Worm (Caenorhabditis elegans) whole organism, midembryonic: Measurements from ENCODE around the gene T11B7.1.

ENCODE experiments used
- cog-1 ChIP-seq: sonication (generic microtip); optimal IDR thresholded peaks from 2 replicates; lab custom pipeline; 2016; ENCODE audit warnings: missing genetic modification characterization, missing compliant biosample characterization
- flt-1 ChIP-seq: fragments of 200-800 bp; sonication (Bioruptor generic); IDR thresholded peaks from 2 replicates; pipeline ENCODE4 v1.3.6; 2022; ENCODE audit warnings: missing genetic modification characterization, missing compliant biosample characterization
- klf-2 ChIP-seq: fragments of 200-800 bp; sonication (Bioruptor generic); conservative IDR thresholded peaks from 2 replicates; pipeline ENCODE4 v1.3.6; 2022; ENCODE audit warnings: missing genetic modification reagents, missing genetic modification characterization, missing compliant biosample characterization
- med-1 ChIP-seq: sonication (generic microtip); optimal IDR thresholded peaks from 2 replicates; lab custom pipeline; 2017; ENCODE audit warnings: missing genetic modification characterization, mild to moderate bottlenecking, missing compliant biosample characterization, antibody characterized with exemption, missing genetic modification reagents; ENCODE audit not compliant: insufficient read depth
- ztf-23 ChIP-seq: fragments of 200-800 bp; sonication (Bioruptor generic); IDR thresholded peaks from 2 replicates; pipeline ENCODE4 v1.3.6; 2022; ENCODE audit warnings: missing genetic modification reagents, missing genetic modification characterization, missing compliant biosample characterization
- ztf-29 ChIP-seq: fragments of 200-800 bp; sonication (Bioruptor generic); IDR thresholded peaks from 2 replicates; pipeline ENCODE4 v1.3.6; 2022; ENCODE audit warnings: missing genetic modification reagents, missing genetic modification characterization, missing compliant biosample characterization

DNA sequence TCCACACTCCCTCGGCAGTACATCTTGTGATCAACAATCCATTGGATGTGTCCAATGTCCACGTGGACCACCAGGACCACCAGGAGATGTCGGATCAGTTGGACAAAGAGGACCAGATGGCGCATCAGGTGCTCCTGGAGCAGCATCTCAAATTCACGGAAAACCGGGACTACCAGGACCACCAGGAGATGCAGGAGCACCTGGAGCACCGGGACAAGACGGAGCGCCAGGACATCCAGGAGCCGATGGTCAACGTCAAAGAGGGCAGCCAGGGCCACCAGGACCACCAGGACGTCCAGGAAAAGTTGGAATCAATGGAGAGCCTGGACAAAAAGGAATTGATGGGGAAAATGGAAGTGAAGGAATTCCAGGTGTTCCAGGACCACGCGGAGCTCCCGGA lies 8.5 kb downstream of the T11B7.1 start:
- TF ChIP-seq med-1 (GFP tag; lab: Kevin White, UChicago) (no peak), klf-2 (GFP tag; lab: Robert Waterston, UW) (no peak), flt-1 (GFP tag; lab: Robert Waterston, UW) (no peak), ztf-29 (GFP tag; lab: Robert Waterston, UW) (no peak), cog-1 (tag; lab: Kevin White, UChicago) (no peak), ztf-23 (GFP tag; lab: Robert Waterston, UW) (no peak)
